Worm (Caenorhabditis elegans) whole organism, mixed stage, embryonic: ENCODE measurements around the gene nep-17.

ENCODE experiments used
- M03D4.4 ChIP-seq: sonication (generic microtip); optimal IDR thresholded peaks from 2 replicates; lab custom pipeline; 2017; ENCODE audit warnings: mild to moderate bottlenecking, missing genetic modification characterization, missing compliant biosample characterization
- blmp-1 ChIP-seq: fragments of 150-350 bp; optimal IDR thresholded peaks from 2 replicates; lab custom pipeline; 2014; ENCODE audit warnings: missing biosample characterization, missing genetic modification characterization
- ceh-39 ChIP-seq: fragments of 150-350 bp; optimal IDR thresholded peaks from 2 replicates; lab custom pipeline; 2014; ENCODE audit warnings: missing biosample characterization, missing genetic modification characterization
- ceh-43 ChIP-seq: fragments of 200-800 bp; sonication (Bioruptor generic); optimal IDR thresholded peaks from 2 replicates; lab custom pipeline; 2018; ENCODE audit warnings: mild to moderate bottlenecking, missing genetic modification characterization, moderate library complexity, missing compliant biosample characterization
- ceh-83 ChIP-seq: fragments of 200-800 bp; sonication (Bioruptor generic); optimal IDR thresholded peaks from 2 replicates; lab custom pipeline; 2018; ENCODE audit warnings: mild to moderate bottlenecking, missing genetic modification characterization, missing compliant biosample characterization
- cnd-1 ChIP-seq: fragments of 200-800 bp; sonication (Bioruptor generic); optimal IDR thresholded peaks from 2 replicates; lab custom pipeline; 2018; ENCODE audit warnings: mild to moderate bottlenecking, missing genetic modification characterization, missing compliant biosample characterization
- drap-1 ChIP-seq: fragments of 200-800 bp; sonication (Bioruptor generic); optimal IDR thresholded peaks from 3 replicates; lab custom pipeline; 2018; ENCODE audit warnings: mild to moderate bottlenecking, missing genetic modification characterization, missing compliant biosample characterization
- elt-1 ChIP-seq: sonication (generic microtip); optimal IDR thresholded peaks from 2 replicates; lab custom pipeline; 2017; ENCODE audit warnings: missing genetic modification characterization, mild to moderate bottlenecking, missing compliant biosample characterization, antibody characterized with exemption, moderate library complexity, borderline replicate concordance; ENCODE audit not compliant: insufficient read depth
- elt-3 ChIP-seq: fragments of 150-350 bp; optimal IDR thresholded peaks from 2 replicates; lab custom pipeline; 2014; ENCODE audit warnings: missing biosample characterization, missing genetic modification characterization
- flh-1 ChIP-seq: fragments of 200-800 bp; sonication (Bioruptor generic); optimal IDR thresholded peaks from 2 replicates; lab custom pipeline; 2018; ENCODE audit warnings: mild to moderate bottlenecking, missing genetic modification characterization, moderate library complexity, missing compliant biosample characterization
- ham-2 ChIP-seq: fragments of 200-800 bp; sonication (Bioruptor generic); optimal IDR thresholded peaks from 2 replicates; lab custom pipeline; 2018; ENCODE audit warnings: mild to moderate bottlenecking, missing genetic modification characterization, missing compliant biosample characterization
- hlh-1 ChIP-seq: fragments of 150-350 bp; optimal IDR thresholded peaks from 2 replicates; lab custom pipeline; 2014; ENCODE audit warnings: missing biosample characterization, missing genetic modification reagents, missing genetic modification characterization
- lin-13 ChIP-seq: fragments of 150-350 bp; optimal IDR thresholded peaks from 2 replicates; lab custom pipeline; 2014; ENCODE audit warnings: missing biosample characterization, missing genetic modification characterization
- lin-32 ChIP-seq: fragments of 200-800 bp; sonication (Bioruptor generic); optimal IDR thresholded peaks from 2 replicates; lab custom pipeline; 2018; ENCODE audit warnings: mild to moderate bottlenecking, missing genetic modification characterization, missing compliant biosample characterization
- lsy-2 ChIP-seq: fragments of 150-350 bp; optimal IDR thresholded peaks from 2 replicates; lab custom pipeline; 2014; ENCODE audit warnings: missing biosample characterization, missing genetic modification characterization
- mab-5 ChIP-seq: fragments of 150-350 bp; optimal IDR thresholded peaks from 2 replicates; lab custom pipeline; 2014; ENCODE audit warnings: missing biosample characterization, missing genetic modification characterization
- mep-1 ChIP-seq: fragments of 150-350 bp; optimal IDR thresholded peaks from 2 replicates; lab custom pipeline; 2017; ENCODE audit warnings: missing biosample characterization, missing genetic modification reagents, missing genetic modification characterization, inconsistent platforms
- mls-2 ChIP-seq: sonication (generic microtip); optimal IDR thresholded peaks from 2 replicates; lab custom pipeline; 2016; ENCODE audit warnings: mild to moderate bottlenecking, missing genetic modification characterization, moderate library complexity, missing compliant biosample characterization
- nhr-12 ChIP-seq: fragments of 150-350 bp; optimal IDR thresholded peaks from 2 replicates; lab custom pipeline; 2014; ENCODE audit warnings: missing biosample characterization, missing genetic modification characterization
- nhr-237 ChIP-seq: fragments of 150-350 bp; optimal IDR thresholded peaks from 2 replicates; lab custom pipeline; 2014; ENCODE audit warnings: missing biosample characterization, missing genetic modification characterization
- nhr-28 ChIP-seq: fragments of 150-350 bp; optimal IDR thresholded peaks from 2 replicates; lab custom pipeline; 2014; ENCODE audit warnings: missing biosample characterization, missing genetic modification characterization
- nhr-76 ChIP-seq: sonication (generic microtip); optimal IDR thresholded peaks from 2 replicates; lab custom pipeline; 2017; ENCODE audit warnings: missing biosample characterization, missing genetic modification characterization
- sem-2 ChIP-seq: fragments of 200-800 bp; sonication (Bioruptor generic); optimal IDR thresholded peaks from 2 replicates; lab custom pipeline; 2018; ENCODE audit warnings: mild to moderate bottlenecking, missing genetic modification characterization, missing compliant biosample characterization
- snpc-4 ChIP-seq: fragments of 150-350 bp; optimal IDR thresholded peaks from 2 replicates; lab custom pipeline; 2014; ENCODE audit warnings: missing biosample characterization, missing genetic modification characterization
- sptf-1 ChIP-seq: sonication (generic microtip); optimal IDR thresholded peaks from 2 replicates; lab custom pipeline; 2017; ENCODE audit warnings: mild to moderate bottlenecking, missing genetic modification characterization, moderate library complexity, missing compliant biosample characterization
- tbx-8 ChIP-seq: fragments of 200-800 bp; sonication (Bioruptor generic); optimal IDR thresholded peaks from 2 replicates; lab custom pipeline; 2018; ENCODE audit warnings: mild to moderate bottlenecking, missing genetic modification characterization, moderate library complexity, missing compliant biosample characterization
- unc-120 ChIP-seq: sonication (generic microtip); optimal IDR thresholded peaks from 2 replicates; lab custom pipeline; 2017; ENCODE audit warnings: missing genetic modification characterization, missing compliant biosample characterization; ENCODE audit not compliant: poor library complexity, severe bottlenecking
- unc-39 ChIP-seq: fragments of 150-350 bp; optimal IDR thresholded peaks from 2 replicates; lab custom pipeline; 2014; ENCODE audit warnings: missing biosample characterization, missing genetic modification characterization
- unc-62 ChIP-seq: fragments of 150-350 bp; optimal IDR thresholded peaks from 2 replicates; lab custom pipeline; 2014; ENCODE audit warnings: missing biosample characterization, missing genetic modification reagents, missing genetic modification characterization
- zip-8 ChIP-seq: fragments of 150-350 bp; optimal IDR thresholded peaks from 2 replicates; lab custom pipeline; 2014; ENCODE audit warnings: missing biosample characterization, missing genetic modification characterization
- ztf-11 ChIP-seq: fragments of 150-350 bp; optimal IDR thresholded peaks from 2 replicates; lab custom pipeline; 2014; ENCODE audit warnings: missing biosample characterization, missing genetic modification characterization

Gene nep-17

ce11 chrII:13515813-13516212 is 8.2 kb downstream of the nep-17 start:
- no peak for TF ChIP-seq nhr-28
- TF ChIP-seq unc-120 (tag; lab: Kevin White, UChicago): no peak
- no peak for TF ChIP-seq mep-1 (tag; lab: Kevin White, UChicago)
- no peak for TF ChIP-seq nhr-237 (tag; lab: Kevin White, UChicago)
- no peak for TF ChIP-seq sem-2
- TF ChIP-seq flh-1 (GFP tag; lab: Kevin White, UChicago): no peak
- TF ChIP-seq blmp-1 (tag; lab: Kevin White, UChicago): no peak
- TF ChIP-seq hlh-1 (tag; lab: Kevin White, UChicago): no peak
- no peak for TF ChIP-seq ceh-39
- TF ChIP-seq unc-39 (tag; lab: Kevin White, UChicago): no peak
- no peak for TF ChIP-seq ham-2 (GFP tag; lab: Kevin White, UChicago)
- TF ChIP-seq unc-62 (GFP tag; lab: Kevin White, UChicago): no peak
- TF ChIP-seq snpc-4 (tag; lab: Kevin White, UChicago): no peak
- TF ChIP-seq ztf-11 (tag; lab: Kevin White, UChicago): no peak
- TF ChIP-seq elt-1 (tag; lab: Kevin White, UChicago): no peak

- TF ChIP-seq ceh-43: no peak
- no peak for TF ChIP-seq cnd-1 (tag; lab: Kevin White, UChicago)
- no peak for TF ChIP-seq mab-5 (tag; lab: Kevin White, UChicago)
- no peak for TF ChIP-seq snpc-4 (tag; lab: Kevin White, UChicago)
- no peak for TF ChIP-seq elt-1 (tag; lab: Kevin White, UChicago)
- no peak for TF ChIP-seq unc-39 (tag; lab: Kevin White, UChicago)
- no peak for TF ChIP-seq tbx-8 (GFP tag; lab: Kevin White, UChicago)
- no peak for TF ChIP-seq ceh-83 (GFP tag; lab: Kevin White, UChicago)
- no peak for TF ChIP-seq nhr-12 (tag; lab: Kevin White, UChicago)
- TF ChIP-seq sem-2: no peak
- TF ChIP-seq lsy-2 (tag; lab: Kevin White, UChicago): no peak
These were observed 10.0 kb downstream of the nep-17 start, which contains the start of gene sre-45 for ce11 chrII:13517600-13517999. TSS of gene sre-45 (plus strand) at chrII:13517900.

DNA sequence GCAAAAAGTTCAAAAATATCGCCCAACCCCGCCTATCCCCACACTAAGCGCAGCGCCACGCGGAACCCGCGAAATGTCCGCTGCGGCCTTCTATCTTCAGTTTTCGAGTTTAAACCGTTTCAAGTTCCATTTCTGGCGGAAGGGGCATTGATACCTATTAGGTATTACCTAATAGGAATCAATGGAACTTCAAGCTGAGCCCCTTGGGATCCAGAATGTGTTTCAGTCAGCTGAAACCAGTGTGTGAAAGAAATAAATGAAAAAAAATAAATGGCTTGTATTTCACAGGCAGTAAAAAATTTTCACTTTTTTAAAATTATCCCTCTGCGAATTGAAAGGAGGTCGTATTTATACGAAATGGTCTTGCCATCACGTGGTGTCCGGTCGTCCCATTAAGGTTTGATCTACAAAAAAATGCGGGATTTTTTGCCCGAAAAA is 13.6 kb downstream of the nep-17 start:
- TF ChIP-seq tbx-8 (GFP tag; lab: Kevin White, UChicago): no peak

- TF ChIP-seq ceh-39 (no peak), nhr-76 (tag; lab: Kevin White, UChicago) (no peak), ceh-43 (no peak), cnd-1 (tag; lab: Kevin White, UChicago) (peak; percentile 4), lin-32 (GFP tag; lab: Kevin White, UChicago) (no peak), elt-1 (tag; lab: Kevin White, UChicago) (no peak)
These were observed 14.4 kb downstream of the nep-17 start for ce11 chrII:13521977-13522404.

DNA sequence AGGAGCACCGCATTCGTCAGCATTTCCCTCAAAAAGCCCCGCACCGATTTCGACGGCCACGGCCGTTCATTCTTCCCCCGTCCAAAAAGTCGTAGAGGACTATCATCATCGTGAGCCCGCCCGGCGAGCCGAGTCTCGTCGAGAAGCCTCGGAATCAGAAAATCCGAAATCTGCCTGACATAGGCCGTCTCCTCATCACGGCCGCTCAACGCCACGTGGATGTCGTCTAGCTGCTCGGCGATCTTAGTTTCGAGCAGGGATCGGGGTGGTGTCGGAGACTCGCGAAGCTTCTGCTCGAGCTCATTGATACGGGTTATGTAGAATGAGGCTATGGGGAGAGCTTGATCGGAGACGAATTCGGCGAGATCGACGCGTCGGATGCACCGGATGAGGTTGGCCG is 21.5 kb downstream of the nep-17 start:
- TF ChIP-seq ceh-39 (no peak), ztf-11 (tag; lab: Kevin White, UChicago) (no peak), ham-2 (GFP tag; lab: Kevin White, UChicago) (no peak)

- no peak for TF ChIP-seq zip-8
- TF ChIP-seq elt-3 (tag; lab: Kevin White, UChicago): no peak
- TF ChIP-seq flh-1 (GFP tag; lab: Kevin White, UChicago): no peak
- no peak for TF ChIP-seq ham-2 (GFP tag; lab: Kevin White, UChicago)
- TF ChIP-seq nhr-76 (tag; lab: Kevin White, UChicago): no peak
- TF ChIP-seq drap-1 (GFP tag; lab: Kevin White, UChicago): no peak
- no peak for TF ChIP-seq lin-32 (GFP tag; lab: Kevin White, UChicago)
- no peak for TF ChIP-seq mls-2 (tag; lab: Kevin White, UChicago)
- no peak for TF ChIP-seq ztf-11 (tag; lab: Kevin White, UChicago)
- TF ChIP-seq elt-1 (tag; lab: Kevin White, UChicago): no peak
- TF ChIP-seq cnd-1 (tag; lab: Kevin White, UChicago): no peak
- TF ChIP-seq mab-5 (tag; lab: Kevin White, UChicago): no peak
- no peak for TF ChIP-seq unc-120 (tag; lab: Kevin White, UChicago)
- TF ChIP-seq sptf-1: no peak
- TF ChIP-seq tbx-8 (GFP tag; lab: Kevin White, UChicago): no peak
- TF ChIP-seq lin-13 (tag; lab: Kevin White, UChicago): no peak
- no peak for TF ChIP-seq sem-2
- no peak for TF ChIP-seq M03D4.4
- TF ChIP-seq, all 35 proteins: peak for 0
These were observed 23.0 kb downstream of the nep-17 start for ce11 chrII:13530657-13531056.
